Worm (Caenorhabditis elegans) whole organism, L3 larva: ENCODE results near the gene syg-1.

Experiments used
- R02D3.7 ChIP-seq: fragments of 150-350 bp; optimal IDR thresholded peaks from 2 replicates; lab custom pipeline; 2014; ENCODE audit warnings: missing biosample characterization, missing genetic modification characterization
- ama-1 ChIP-seq: fragments of 150-350 bp; optimal IDR thresholded peaks from 2 replicates; lab custom pipeline; 2018
- mdl-1 ChIP-seq: fragments of 150-350 bp; optimal IDR thresholded peaks from 2 replicates; lab custom pipeline; 2014; ENCODE audit warnings: missing biosample characterization, missing genetic modification characterization
- nhr-12 ChIP-seq: fragments of 150-350 bp; optimal IDR thresholded peaks from 2 replicates; lab custom pipeline; 2014; ENCODE audit warnings: missing biosample characterization, missing genetic modification characterization
- nhr-76 ChIP-seq: fragments of 150-350 bp; sonication (generic microtip); optimal IDR thresholded peaks from 5 replicates; lab custom pipeline; 2014; ENCODE audit warnings: missing biosample characterization, missing genetic modification characterization
- pha-4 ChIP-seq: fragments of 150-350 bp; optimal IDR thresholded peaks from 2 replicates; lab custom pipeline; 2014; ENCODE audit warnings: missing biosample characterization, missing genetic modification reagents, missing genetic modification characterization
- pqm-1 ChIP-seq: fragments of 150-350 bp; optimal IDR thresholded peaks from 2 replicates; lab custom pipeline; 2017; ENCODE audit warnings: missing biosample characterization, missing genetic modification characterization, inconsistent platforms
- tbx-2 ChIP-seq: sonication (generic microtip); optimal IDR thresholded peaks from 2 replicates; lab custom pipeline; 2016; ENCODE audit warnings: mild to moderate bottlenecking, missing genetic modification characterization, missing compliant biosample characterization
- unc-39 ChIP-seq: sonication (generic microtip); optimal IDR thresholded peaks from 4 replicates; lab custom pipeline; 2017; ENCODE audit warnings: missing biosample characterization, missing genetic modification characterization
- unc-62 ChIP-seq: fragments of 150-350 bp; sonication (generic microtip); optimal IDR thresholded peaks from 4 replicates; lab custom pipeline; 2014; ENCODE audit warnings: missing biosample characterization, missing genetic modification reagents, missing genetic modification characterization
- ztf-11 ChIP-seq: fragments of 150-350 bp; optimal IDR thresholded peaks from 2 replicates; lab custom pipeline; 2014; ENCODE audit warnings: missing biosample characterization, missing genetic modification characterization

DNA sequence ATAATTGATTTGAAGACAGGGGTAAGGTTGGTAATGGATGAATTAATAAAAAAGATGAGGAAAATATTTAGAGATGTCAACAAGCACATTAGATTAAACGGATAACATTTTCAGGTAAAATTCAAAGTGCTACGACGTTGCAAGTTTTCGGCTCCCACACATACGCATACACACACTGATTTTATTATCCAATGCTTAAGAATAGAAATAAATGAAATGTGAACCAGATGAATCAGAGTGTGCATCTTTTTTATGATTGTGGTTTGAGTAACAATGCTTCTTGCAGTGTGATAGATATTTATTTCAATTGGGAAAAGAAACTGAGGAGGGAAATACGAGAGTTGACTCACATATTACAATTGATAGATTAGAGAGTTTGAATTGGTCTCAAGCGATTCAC lies 23.6 kb upstream of the syg-1 start:
- TF ChIP-seq ama-1 (lab: Kevin White, UChicago) (no peak), ztf-11 (no peak), pqm-1 (tag; lab: Kevin White, UChicago) (no peak), tbx-2 (no peak), pha-4 (tag; lab: Kevin White, UChicago) (no peak), R02D3.7 (tag; lab: Kevin White, UChicago) (no peak), mdl-1 (tag; lab: Kevin White, UChicago) (no peak), unc-62 (GFP tag; lab: Kevin White, UChicago) (no peak), nhr-76 (tag; lab: Kevin White, UChicago) (no peak), nhr-12 (no peak), unc-39 (tag; lab: Kevin White, UChicago) (no peak)
